Worm (Caenorhabditis elegans): Measurements from ENCODE around the gene dhhc-14.

ce11 chrX:8523000-8523399 is 29.1 kb upstream of the dhhc-14 start:
- TF ChIP-seq snpc-4 (tag; optimal IDR thresholded peaks at IDR 0.05) = no peak
- no peak for TF ChIP-seq Y116A8C.19 (tag; optimal IDR thresholded peaks at IDR 0.05; ENCODE audit: borderline replicate concordance)
- no peak for TF ChIP-seq fos-1 (tag; optimal IDR thresholded peaks at IDR 0.05)
- TF ChIP-seq unc-86 (tag; optimal IDR thresholded peaks at IDR 0.05) = no peak
- TF ChIP-seq ceh-90 (tag; optimal IDR thresholded peaks at IDR 0.05) = no peak
- TF ChIP-seq fkh-4 (tag; optimal IDR thresholded peaks at IDR 0.05; ENCODE audit: borderline replicate concordance) = no peak
- TF ChIP-seq nhr-28 (tag; optimal IDR thresholded peaks at IDR 0.05) = no peak
- no peak for TF ChIP-seq unc-62 (GFP tag; optimal IDR thresholded peaks at IDR 0.05)
- TF ChIP-seq dpl-1 (GFP tag; optimal IDR thresholded peaks at IDR 0.05) = no peak
- no peak for TF ChIP-seq efl-3 (GFP tag; optimal IDR thresholded peaks at IDR 0.05)
- TF ChIP-seq lin-13 (GFP tag; optimal IDR thresholded peaks at IDR 0.05) = no peak
- no peak for TF ChIP-seq skn-1 (tag; optimal IDR thresholded peaks at IDR 0.05)
